Worm (Caenorhabditis elegans): ENCODE results near the gene C09F5.3.

- TF ChIP-seq cog-1 (tag; optimal IDR thresholded peaks at IDR 0.05) (no peak), klf-2 (GFP tag; conservative IDR thresholded peaks at IDR 0.05) (no peak), flt-1 (GFP tag; IDR thresholded peaks at IDR 0.05) (no peak), ztf-23 (GFP tag; IDR thresholded peaks at IDR 0.05) (no peak), T22C8.4 (GFP tag; IDR thresholded peaks at IDR 0.05) (no peak)
These were observed 17.8 kb downstream of the C09F5.3 start for ce11 chrIII:647248-647647.
